Fruit fly (Drosophila melanogaster) whole organism, embryonic: ENCODE results near the gene Rpn10.

Experiments
- Asciz ChIP-seq: fragments of 200-800 bp; sonication (Bioruptor generic); optimal IDR thresholded peaks from 2 replicates; lab custom pipeline; 2017; ENCODE audit warnings: missing biosample characterization, mild to moderate bottlenecking, missing genetic modification characterization, missing genetic modification reagents
- BEAF-32 ChIP-seq: fragments of 200-800 bp; sonication (Bioruptor generic); optimal IDR thresholded peaks from 3 replicates; lab custom pipeline; 2017; ENCODE audit warnings: missing biosample characterization, missing genetic modification characterization, mild to moderate bottlenecking, moderate library complexity, missing genetic modification reagents
- C15 ChIP-seq: fragments of 200-800 bp; sonication (Bioruptor generic); IDR thresholded peaks from 3 replicates; pipeline ENCODE4 v1.3.6; 2022; ENCODE audit warnings: missing biosample characterization, missing genetic modification characterization
- CG10565 ChIP-seq: fragments of 200-800 bp; sonication (Bioruptor generic); optimal IDR thresholded peaks from 3 replicates; lab custom pipeline; 2016; ENCODE audit warnings: missing biosample characterization, mild to moderate bottlenecking, missing genetic modification characterization
- CG11696 ChIP-seq: fragments of 200-800 bp; sonication (Bioruptor generic); IDR thresholded peaks from 2 replicates; pipeline ENCODE4 v1.3.6; 2022; ENCODE audit warnings: missing biosample characterization, missing genetic modification characterization
- CG12391 ChIP-seq: fragments of 200-800 bp; sonication (Bioruptor generic); optimal IDR thresholded peaks from 3 replicates; lab custom pipeline; 2018; ENCODE audit warnings: missing biosample characterization, mild to moderate bottlenecking, missing genetic modification characterization, moderate library complexity
- CG14860 ChIP-seq: fragments of 200-800 bp; sonication (Bioruptor generic); IDR thresholded peaks from 3 replicates; pipeline ENCODE4 v1.3.6; 2022; ENCODE audit warnings: missing biosample characterization, missing genetic modification characterization; ENCODE audit not compliant: partially characterized antibody
- CG1529 ChIP-seq: fragments of 200-800 bp; sonication (Bioruptor generic); optimal IDR thresholded peaks from 3 replicates; lab custom pipeline; 2018; ENCODE audit warnings: missing biosample characterization, missing genetic modification characterization
- CG15601 ChIP-seq: fragments of 200-800 bp; sonication (Bioruptor generic); optimal IDR thresholded peaks from 3 replicates; lab custom pipeline; 2019; ENCODE audit warnings: missing biosample characterization, mild to moderate bottlenecking, missing genetic modification characterization, moderate library complexity
- CG1602 ChIP-seq: fragments of 200-800 bp; sonication (Bioruptor generic); optimal IDR thresholded peaks from 3 replicates; lab custom pipeline; 2016; ENCODE audit warnings: missing biosample characterization, missing genetic modification characterization
- CG1647 ChIP-seq: fragments of 200-800 bp; sonication (Bioruptor generic); optimal IDR thresholded peaks from 3 replicates; lab custom pipeline; 2016; ENCODE audit warnings: missing biosample characterization, missing genetic modification characterization
- CG16863 ChIP-seq: fragments of 200-800 bp; sonication (Bioruptor generic); optimal IDR thresholded peaks from 3 replicates; lab custom pipeline; 2016; ENCODE audit warnings: missing biosample characterization, missing genetic modification characterization
- CG17385 ChIP-seq: fragments of 200-800 bp; sonication (Bioruptor generic); optimal IDR thresholded peaks from 3 replicates; lab custom pipeline; 2018; ENCODE audit warnings: missing biosample characterization, mild to moderate bottlenecking, missing genetic modification characterization
- CG18262 ChIP-seq: fragments of 200-800 bp; optimal IDR thresholded peaks from 3 replicates; lab custom pipeline; 2019; ENCODE audit warnings: missing biosample characterization, mild to moderate bottlenecking, missing genetic modification characterization, moderate library complexity
- CG18476 ChIP-seq: fragments of 200-800 bp; sonication (Bioruptor generic); optimal IDR thresholded peaks from 2 replicates; lab custom pipeline; 2016; ENCODE audit warnings: missing biosample characterization, mild to moderate bottlenecking, missing genetic modification characterization
- CG30403 ChIP-seq: fragments of 200-800 bp; sonication (Bioruptor generic); optimal IDR thresholded peaks from 3 replicates; lab custom pipeline; 2016; ENCODE audit warnings: missing biosample characterization, missing genetic modification characterization
- CG3726 ChIP-seq: fragments of 200-800 bp; sonication (Bioruptor generic); IDR thresholded peaks from 3 replicates; pipeline ENCODE4, ENCODE4 v1.3.6; 2022; ENCODE audit warnings: missing biosample characterization, missing genetic modification characterization
- CG4328 ChIP-seq: fragments of 200-800 bp; sonication (Bioruptor generic); optimal IDR thresholded peaks from 3 replicates; lab custom pipeline; 2017; ENCODE audit warnings: missing biosample characterization, missing genetic modification reagents, missing genetic modification characterization
- CG7372 ChIP-seq: fragments of 200-800 bp; sonication (Bioruptor generic); IDR thresholded peaks from 2 replicates; pipeline ENCODE4 v1.3.6; 2022; ENCODE audit warnings: missing biosample characterization, missing genetic modification characterization
- Dip3 ChIP-seq: fragments of 200-800 bp; sonication (Bioruptor generic); optimal IDR thresholded peaks from 3 replicates; lab custom pipeline; 2016; ENCODE audit warnings: missing biosample characterization, missing genetic modification characterization
- Doc3 ChIP-seq: fragments of 200-800 bp; sonication (Bioruptor generic); IDR thresholded peaks from 3 replicates; pipeline ENCODE4 v1.3.6; 2022; ENCODE audit warnings: missing biosample characterization, missing genetic modification characterization; ENCODE audit not compliant: partially characterized antibody
- Dref ChIP-seq: fragments of 200-800 bp; sonication (Bioruptor generic); IDR thresholded peaks from 2 replicates; pipeline ENCODE4 v1.3.6; 2022; ENCODE audit warnings: missing biosample characterization, missing genetic modification characterization
- Ets65A ChIP-seq: fragments of 200-800 bp; sonication (Bioruptor generic); peaks from one replicate; lab custom pipeline; 2016; ENCODE audit warnings: missing biosample characterization, missing genetic modification characterization
- HLH3B ChIP-seq: fragments of 200-800 bp; sonication (Bioruptor generic); IDR thresholded peaks from 2 replicates; pipeline ENCODE4 v1.3.6; 2022; ENCODE audit warnings: missing biosample characterization, missing genetic modification characterization
- HmgZ ChIP-seq: fragments of 200-800 bp; sonication (Bioruptor generic); optimal IDR thresholded peaks from 2 replicates; lab custom pipeline; 2018; ENCODE audit warnings: missing biosample characterization, mild to moderate bottlenecking, missing genetic modification characterization
- Med ChIP-seq: fragments of 200-800 bp; sonication (Bioruptor generic); peaks from one replicate; lab custom pipeline; 2016; ENCODE audit warnings: missing biosample characterization, missing genetic modification characterization, mild to moderate bottlenecking, inconsistent platforms, moderate library complexity
- Nf-YA ChIP-seq: fragments of 200-800 bp; sonication (Bioruptor generic); IDR thresholded peaks from 2 replicates; pipeline ENCODE4 v1.3.6; 2022; ENCODE audit warnings: missing biosample characterization, missing genetic modification characterization
- Nf-YB ChIP-seq: fragments of 200-800 bp; sonication (Bioruptor generic); optimal IDR thresholded peaks from 3 replicates; lab custom pipeline; 2019; ENCODE audit warnings: missing biosample characterization, mild to moderate bottlenecking, missing genetic modification characterization, moderate library complexity
- Oaz ChIP-seq: fragments of 200-800 bp; sonication (Bioruptor generic); IDR thresholded peaks from 2 replicates; pipeline ENCODE4 v1.3.6; 2022; ENCODE audit warnings: missing biosample characterization, missing genetic modification characterization
- Scr ChIP-seq: fragments of 200-800 bp; sonication (Bioruptor generic); IDR thresholded peaks from 2 replicates; pipeline ENCODE4 v1.3.6; 2022; ENCODE audit warnings: missing biosample characterization, missing genetic modification characterization; ENCODE audit not compliant: partially characterized antibody
- Spps ChIP-seq: fragments of 200-800 bp; sonication (Bioruptor generic); optimal IDR thresholded peaks from 2 replicates; lab custom pipeline; 2018; ENCODE audit warnings: missing biosample characterization, mild to moderate bottlenecking, missing genetic modification characterization
- Ssrp ChIP-seq: fragments of 200-800 bp; sonication (Bioruptor generic); optimal IDR thresholded peaks from 2 replicates; lab custom pipeline; 2018; ENCODE audit warnings: missing biosample characterization, mild to moderate bottlenecking, missing genetic modification characterization, moderate library complexity
- abd-A ChIP-seq: fragments of 200-800 bp; sonication (Bioruptor generic); optimal IDR thresholded peaks from 3 replicates; lab custom pipeline; 2019; ENCODE audit warnings: missing biosample characterization, mild to moderate bottlenecking, missing genetic modification characterization, moderate library complexity
- aop ChIP-seq: fragments of 200-800 bp; sonication (Bioruptor generic); IDR thresholded peaks from 2 replicates; pipeline ENCODE4 v1.3.6; 2022; ENCODE audit warnings: missing biosample characterization, missing genetic modification characterization
- bab2 ChIP-seq: fragments of 200-800 bp; sonication (Bioruptor generic); optimal IDR thresholded peaks from 2 replicates; lab custom pipeline; 2016; ENCODE audit warnings: missing biosample characterization, missing genetic modification characterization
- btn ChIP-seq: fragments of 200-800 bp; sonication (Bioruptor generic); optimal IDR thresholded peaks from 2 replicates; lab custom pipeline; 2016; ENCODE audit warnings: missing biosample characterization, missing genetic modification characterization
- fd102C ChIP-seq: fragments of 200-800 bp; sonication (Bioruptor generic); optimal IDR thresholded peaks from 2 replicates; lab custom pipeline; 2018; ENCODE audit warnings: missing biosample characterization, mild to moderate bottlenecking, missing genetic modification characterization, moderate library complexity
- gcm ChIP-seq: fragments of 200-800 bp; sonication (Bioruptor generic); optimal IDR thresholded peaks from 2 replicates; lab custom pipeline; 2019; ENCODE audit warnings: missing biosample characterization, mild to moderate bottlenecking, missing genetic modification characterization, moderate library complexity
- gem ChIP-seq: fragments of 200-800 bp; sonication (Bioruptor generic); optimal IDR thresholded peaks from 2 replicates; lab custom pipeline; 2019; ENCODE audit warnings: missing biosample characterization, mild to moderate bottlenecking, missing genetic modification characterization, moderate library complexity
- lov ChIP-seq, 2 experiments: fragments of 200-800 bp in 1 of 2; fragments of >200 bp in 1 of 2; sonication (Bioruptor generic) in 1 of 2; IDR thresholded peaks in 1 of 2; optimal IDR thresholded peaks in 1 of 2; 2 replicates in 1 of 2; 3 replicates in 1 of 2; pipeline versions ENCODE4 v1.3.6 to Lab custom; 2017 to 2022; ENCODE audit warnings: missing biosample characterization in 1 of 2, missing genetic modification characterization in 1 of 2
- p53 ChIP-seq: fragments of 200-800 bp; sonication (Bioruptor generic); optimal IDR thresholded peaks from 2 replicates; lab custom pipeline; 2016; ENCODE audit warnings: missing biosample characterization, missing genetic modification characterization
- sens ChIP-seq: fragments of 200-800 bp; sonication (Bioruptor generic); peaks from one replicate; lab custom pipeline; 2016; ENCODE audit warnings: missing biosample characterization, missing genetic modification characterization
- tll ChIP-seq, 2 experiments: fragments of 200-800 bp in 1 of 2; fragments of >200 bp in 1 of 2; sonication (Bioruptor generic) in 1 of 2; optimal IDR thresholded peaks; 2 replicates each; lab custom pipeline; 2017 to 2019; ENCODE audit warnings: missing biosample characterization in 2 of 2, missing genetic modification characterization in 2 of 2, mild to moderate bottlenecking in 1 of 2, moderate library complexity in 1 of 2
- trem ChIP-seq: fragments of 200-800 bp; optimal IDR thresholded peaks from 3 replicates; lab custom pipeline; 2019; ENCODE audit warnings: missing biosample characterization, mild to moderate bottlenecking, missing genetic modification characterization, moderate library complexity
- wor ChIP-seq: fragments of 200-800 bp; sonication (Bioruptor generic); IDR thresholded peaks from 2 replicates; pipeline ENCODE4 v1.3.6; 2022; ENCODE audit warnings: missing biosample characterization, missing genetic modification characterization
- yki ChIP-seq: fragments of >200 bp; optimal IDR thresholded peaks from 3 replicates; lab custom pipeline; 2018
- zfh1 ChIP-seq: fragments of 200-800 bp; sonication (Bioruptor generic); IDR thresholded peaks from 3 replicates; pipeline ENCODE4 v1.3.6; 2022; ENCODE audit warnings: missing biosample characterization, missing genetic modification characterization

Rpn10 gene

DNA sequence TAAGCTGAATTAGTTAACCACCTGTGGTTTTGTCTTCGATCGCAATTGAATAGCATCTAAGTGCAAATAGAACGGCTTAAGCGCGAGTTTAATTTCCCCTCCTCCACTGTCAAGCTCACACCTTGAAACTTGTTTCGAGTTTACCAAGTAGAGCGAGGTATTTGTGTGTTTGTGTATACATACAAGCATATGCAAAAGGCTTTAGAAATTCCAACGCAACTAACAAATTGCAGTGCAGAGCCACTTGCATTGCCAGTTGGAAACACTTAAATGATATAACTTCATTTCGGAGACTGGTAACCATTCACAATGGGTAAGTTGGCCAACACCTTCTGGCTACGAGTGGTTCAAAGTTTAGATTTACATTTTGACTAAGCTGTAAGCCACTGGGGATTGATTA lies 28.8 kb upstream of the Rpn10 start (continued):
- no peak for TF ChIP-seq CG17385
- no peak for TF ChIP-seq Nf-YB
- TF ChIP-seq HLH3B (GFP tag; lab: Robert Waterston, UW): no peak
- TF ChIP-seq CG15601 (tag; lab: Kevin White, UChicago): no peak
- TF ChIP-seq CG1602 (GFP tag; lab: Kevin White, UChicago): no peak
- TF ChIP-seq CG12391 (tag; lab: Kevin White, UChicago): no peak
- TF ChIP-seq, all 482 proteins: peak for 10

DNA sequence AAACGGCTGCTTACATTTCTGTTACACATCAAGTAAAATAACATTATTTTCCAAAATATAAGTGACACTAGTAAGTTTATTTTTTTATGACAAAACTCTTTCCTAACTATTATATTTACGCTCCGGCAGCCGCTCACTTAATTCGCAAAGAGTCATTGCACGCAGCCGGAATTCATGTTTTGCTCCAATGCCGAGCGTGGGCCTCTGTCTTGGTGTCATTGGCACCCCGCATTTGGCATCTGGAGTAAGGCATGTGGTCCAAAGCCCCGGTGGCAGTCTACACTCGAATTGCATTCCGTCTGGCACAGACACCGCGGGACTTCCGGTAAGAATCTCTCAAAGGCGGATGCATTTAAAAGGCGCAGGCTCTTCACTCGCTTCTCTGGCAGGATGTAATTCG lies 28.2 kb upstream of the Rpn10 start:
- peak; percentile 67 for TF ChIP-seq Med (GFP tag; lab: Kevin White, UChicago)
- TF ChIP-seq BEAF-32 (GFP tag; lab: Kevin White, UChicago): no peak
- TF ChIP-seq, all 482 proteins: peak for 1

- TF ChIP-seq CG11696 (GFP tag; lab: Robert Waterston, UW) (no peak), yki (lab: Kevin White, UChicago) (no peak), CG4328 (GFP tag; lab: Kevin White, UChicago) (no peak), zfh1 (GFP tag; lab: Robert Waterston, UW) (0 out of 3 replicates have a peak, but pooled peaks have one; percentile 34), CG10565 (no peak), bab2 (no peak), Spps (tag; lab: Kevin White, UChicago) (no peak), Ets65A (no peak), fd102C (GFP tag; lab: Kevin White, UChicago) (no peak), CG3726 (GFP tag; lab: Robert Waterston, UW) (no peak), CG1529 (GFP tag; lab: Kevin White, UChicago) (no peak), CG16863 (GFP tag; lab: Kevin White, UChicago) (no peak), Ssrp (tag; lab: Kevin White, UChicago) (no peak), HmgZ (no peak), p53 (GFP tag; lab: Kevin White, UChicago) (no peak), C15 (GFP tag; lab: Robert Waterston, UW) (no peak), lov (optimal IDR thresholded peaks at IDR 0.05; lab: Kevin White, UChicago) (no peak), lov (GFP tag; IDR thresholded peaks at IDR 0.05; lab: Robert Waterston, UW) (no peak), CG18262 (peak; percentile 52), CG7372 (no peak), CG18476 (GFP tag; lab: Kevin White, UChicago) (peak; percentile 5), Scr (no peak), trem (tag; lab: Kevin White, UChicago) (no peak), CG14860 (GFP tag; lab: Robert Waterston, UW) (no peak), sens (peak; percentile 90), CG30403 (GFP tag; lab: Kevin White, UChicago) (peak; percentile 55), Doc3 (GFP tag; lab: Robert Waterston, UW) (no peak), HLH3B (GFP tag; lab: Robert Waterston, UW) (peak; percentile 38; the same call in 1 of the 2 replicates), CG1647 (no peak), Nf-YA (GFP tag; lab: Robert Waterston, UW) (no peak), Asciz (GFP tag; lab: Kevin White, UChicago) (peak; percentile 19), Dref (GFP tag; lab: Robert Waterston, UW) (no peak), btn (GFP tag; lab: Kevin White, UChicago) (peak; percentile 23), wor (no peak), aop (GFP tag; lab: Robert Waterston, UW) (0 out of 2 replicates have a peak, but pooled peaks have one; percentile 21), tll (GFP tag; optimal IDR thresholded peaks at IDR 0.05; lab: Kevin White, UChicago) (no peak), gcm (GFP tag; lab: Kevin White, UChicago) (no peak), Dip3 (GFP tag; lab: Kevin White, UChicago) (no peak), abd-A (tag; lab: Kevin White, UChicago) (no peak), gem (tag; lab: Kevin White, UChicago) (peak; percentile 70), Oaz (GFP tag; lab: Robert Waterston, UW) (no peak)
Measured at dm6 chr3L:21509488-21510122, 27.2 kb upstream of the Rpn10 start.
